Fruit fly (Drosophila melanogaster): ENCODE data around the gene CG7920.

DNA sequence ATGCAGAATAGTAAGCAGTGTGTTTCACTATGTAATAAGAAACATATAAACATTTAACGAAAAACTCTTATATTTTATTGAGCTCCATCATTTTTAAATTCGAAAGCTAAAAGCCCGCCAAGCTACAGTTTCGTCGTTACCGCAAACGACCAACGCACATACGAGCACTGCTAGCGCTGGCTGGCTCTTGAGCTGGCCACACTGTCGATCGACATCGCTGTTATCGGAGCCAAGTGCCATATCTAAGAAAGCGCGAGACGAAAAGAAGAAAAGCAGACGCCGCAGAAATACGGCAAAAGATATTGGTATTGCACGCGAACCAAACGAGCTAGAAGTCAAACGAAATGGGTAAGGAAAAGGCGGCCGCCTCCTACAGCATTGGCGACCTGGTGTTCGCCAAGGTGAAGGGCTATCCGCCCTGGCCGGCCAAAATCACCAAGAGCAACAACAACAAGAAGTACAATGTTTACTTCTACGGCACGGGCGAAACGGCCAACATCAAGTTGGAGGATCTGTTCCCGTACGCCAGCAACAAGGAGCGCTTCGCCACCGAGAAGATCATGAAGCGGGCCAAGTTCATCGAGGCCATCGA, 37.5 kb upstream of the CG7920 start, which contains the start of gene Jasper:
- TF ChIP-seq psq (optimal IDR thresholded peaks at IDR 0.05) (no peak), ttk (optimal IDR thresholded peaks at IDR 0.05) (no peak), insv (optimal IDR thresholded peaks at IDR 0.05) (no peak), Sin3A (optimal IDR thresholded peaks at IDR 0.05) (no peak), h (optimal IDR thresholded peaks at IDR 0.05) (no peak), Myc (optimal IDR thresholded peaks at IDR 0.05) (no peak)
